Fruit fly (Drosophila melanogaster) whole organism, embryonic: ENCODE measurements around the gene Ubc6.

Source experiments
- CG14710 ChIP-seq: fragments of 200-800 bp; sonication (Bioruptor generic); optimal IDR thresholded peaks from 3 replicates; lab custom pipeline; 2019; ENCODE audit warnings: missing biosample characterization, mild to moderate bottlenecking, missing genetic modification characterization, moderate library complexity
- CG15696 ChIP-seq: fragments of 200-800 bp; sonication (Bioruptor generic); optimal IDR thresholded peaks from 2 replicates; lab custom pipeline; 2019; ENCODE audit warnings: missing biosample characterization, mild to moderate bottlenecking, missing genetic modification characterization, moderate library complexity
- CG1603 ChIP-seq: fragments of 200-800 bp; sonication (Bioruptor generic); optimal IDR thresholded peaks from 2 replicates; lab custom pipeline; 2019; ENCODE audit warnings: missing biosample characterization, mild to moderate bottlenecking, missing genetic modification characterization, moderate library complexity
- CG17328 ChIP-seq: fragments of 200-800 bp; sonication (Bioruptor generic); IDR thresholded peaks from 2 replicates; pipeline ENCODE4 v1.3.6; 2022; ENCODE audit warnings: missing biosample characterization, missing genetic modification characterization
- CG2199 ChIP-seq: fragments of 200-800 bp; sonication (Bioruptor generic); IDR thresholded peaks from 3 replicates; pipeline ENCODE4 v1.3.6; 2022; ENCODE audit warnings: missing biosample characterization, missing genetic modification characterization
- CG32772 ChIP-seq: fragments of 200-800 bp; sonication (Bioruptor generic); IDR thresholded peaks from 2 replicates; pipeline ENCODE4 v1.3.6; 2022; ENCODE audit warnings: missing biosample characterization, missing genetic modification characterization
- CG34422 ChIP-seq: fragments of 200-800 bp; sonication (Bioruptor generic); IDR thresholded peaks from 3 replicates; pipeline ENCODE4 v1.3.6; 2022; ENCODE audit warnings: missing biosample characterization, missing genetic modification characterization
- CG4360 ChIP-seq: fragments of 200-800 bp; sonication (Bioruptor generic); IDR thresholded peaks from 2 replicates; pipeline ENCODE4 v1.3.6; 2022; ENCODE audit warnings: missing biosample characterization, missing genetic modification characterization
- CG43689 ChIP-seq: fragments of 200-800 bp; sonication (Bioruptor generic); IDR thresholded peaks from 2 replicates; pipeline ENCODE4 v1.3.6; 2022; ENCODE audit warnings: missing biosample characterization, missing genetic modification characterization
- CG4707 ChIP-seq: fragments of 200-800 bp; sonication (Bioruptor generic); optimal IDR thresholded peaks from 2 replicates; lab custom pipeline; 2018; ENCODE audit warnings: missing biosample characterization, mild to moderate bottlenecking, missing genetic modification characterization, moderate library complexity
- CG4730 ChIP-seq: fragments of 200-800 bp; sonication (Bioruptor generic); IDR thresholded peaks from 2 replicates; pipeline ENCODE4 v1.3.6; 2022; ENCODE audit warnings: missing biosample characterization, missing genetic modification characterization
- CG6765 ChIP-seq: fragments of 200-800 bp; sonication (Bioruptor generic); optimal IDR thresholded peaks from 3 replicates; lab custom pipeline; 2017; ENCODE audit warnings: missing biosample characterization, mild to moderate bottlenecking, missing genetic modification characterization
- CG7745 ChIP-seq: fragments of 200-800 bp; sonication (Bioruptor generic); optimal IDR thresholded peaks from 2 replicates; lab custom pipeline; 2018; ENCODE audit warnings: missing biosample characterization, mild to moderate bottlenecking, missing genetic modification characterization, moderate library complexity
- CG7786 ChIP-seq: fragments of 200-800 bp; sonication (Bioruptor generic); optimal IDR thresholded peaks from 2 replicates; lab custom pipeline; 2016; ENCODE audit warnings: missing biosample characterization, missing genetic modification characterization
- CG7928 ChIP-seq: fragments of 200-800 bp; sonication (Bioruptor generic); optimal IDR thresholded peaks from 2 replicates; lab custom pipeline; 2017; ENCODE audit warnings: missing biosample characterization, mild to moderate bottlenecking, missing genetic modification characterization
- CG7987 ChIP-seq: fragments of 200-800 bp; sonication (Bioruptor generic); optimal IDR thresholded peaks from 2 replicates; lab custom pipeline; 2018; ENCODE audit warnings: missing biosample characterization, mild to moderate bottlenecking, missing genetic modification characterization, moderate library complexity
- CG8089 ChIP-seq: fragments of 200-800 bp; sonication (Bioruptor generic); optimal IDR thresholded peaks from 3 replicates; lab custom pipeline; 2016; ENCODE audit warnings: missing biosample characterization, missing genetic modification characterization
- CG8281 ChIP-seq: fragments of 200-800 bp; sonication (Bioruptor generic); optimal IDR thresholded peaks from 2 replicates; lab custom pipeline; 2018; ENCODE audit warnings: missing biosample characterization, mild to moderate bottlenecking, missing genetic modification characterization, moderate library complexity
- D ChIP-seq, 2 experiments: fragments of 200-800 bp in 1 of 2; fragments of >200 bp in 1 of 2; sonication (Bioruptor generic) in 1 of 2; optimal IDR thresholded peaks; 2 replicates in 1 of 2; 3 replicates in 1 of 2; lab custom pipeline; 2017; ENCODE audit warnings: mild to moderate bottlenecking in 1 of 2, missing biosample characterization in 1 of 2, missing genetic modification characterization in 1 of 2, missing genetic modification reagents in 1 of 2
- Drgx ChIP-seq: fragments of 200-800 bp; sonication (Bioruptor generic); IDR thresholded peaks from 2 replicates; pipeline ENCODE4 v1.3.6; 2022; ENCODE audit warnings: missing biosample characterization, missing genetic modification characterization
- HLH3B ChIP-seq: fragments of 200-800 bp; sonication (Bioruptor generic); IDR thresholded peaks from 2 replicates; pipeline ENCODE4 v1.3.6; 2022; ENCODE audit warnings: missing biosample characterization, missing genetic modification characterization
- Hey ChIP-seq: fragments of 200-800 bp; sonication (Bioruptor generic); optimal IDR thresholded peaks from 3 replicates; lab custom pipeline; 2018; ENCODE audit warnings: missing biosample characterization, mild to moderate bottlenecking, missing genetic modification characterization
- Hr78 ChIP-seq, 2 experiments: fragments of 200-800 bp in 1 of 2; fragments of >200 bp in 1 of 2; sonication (Bioruptor generic) in 1 of 2; optimal IDR thresholded peaks; 2 replicates each; lab custom pipeline; 2017 to 2019; ENCODE audit warnings: missing biosample characterization in 2 of 2, missing genetic modification characterization in 2 of 2, mild to moderate bottlenecking in 1 of 2, moderate library complexity in 1 of 2
- Kr ChIP-seq: fragments of 200-800 bp; sonication (Bioruptor generic); optimal IDR thresholded peaks from 2 replicates; lab custom pipeline; 2017; ENCODE audit warnings: missing biosample characterization, mild to moderate bottlenecking, missing genetic modification characterization
- aop ChIP-seq: fragments of 200-800 bp; sonication (Bioruptor generic); IDR thresholded peaks from 2 replicates; pipeline ENCODE4 v1.3.6; 2022; ENCODE audit warnings: missing biosample characterization, missing genetic modification characterization
- ara ChIP-seq: fragments of 200-800 bp; sonication (Bioruptor generic); IDR thresholded peaks from 2 replicates; pipeline ENCODE4 v1.3.6; 2022; ENCODE audit warnings: missing biosample characterization, missing genetic modification characterization
- ash1 ChIP-seq: fragments of 200-800 bp; sonication (Bioruptor generic); optimal IDR thresholded peaks from 2 replicates; lab custom pipeline; 2018; ENCODE audit warnings: missing biosample characterization, mild to moderate bottlenecking, missing genetic modification characterization
- ci ChIP-seq: fragments of 200-800 bp; sonication (Bioruptor generic); IDR thresholded peaks from 3 replicates; pipeline ENCODE4 v1.3.6; 2022; ENCODE audit warnings: missing biosample characterization, missing genetic modification characterization
- crol ChIP-seq: fragments of 200-800 bp; sonication (Bioruptor generic); IDR thresholded peaks from 2 replicates; pipeline ENCODE4 v1.3.6; 2022; ENCODE audit warnings: missing biosample characterization, missing genetic modification characterization
- fd102C ChIP-seq: fragments of 200-800 bp; sonication (Bioruptor generic); optimal IDR thresholded peaks from 2 replicates; lab custom pipeline; 2018; ENCODE audit warnings: missing biosample characterization, mild to moderate bottlenecking, missing genetic modification characterization, moderate library complexity
- gcm ChIP-seq: fragments of 200-800 bp; sonication (Bioruptor generic); optimal IDR thresholded peaks from 2 replicates; lab custom pipeline; 2019; ENCODE audit warnings: missing biosample characterization, mild to moderate bottlenecking, missing genetic modification characterization, moderate library complexity
- gsb-n ChIP-seq: fragments of 200-800 bp; sonication (Bioruptor generic); optimal IDR thresholded peaks from 3 replicates; lab custom pipeline; 2018; ENCODE audit warnings: missing biosample characterization, mild to moderate bottlenecking, missing genetic modification characterization
- hkb ChIP-seq, 2 experiments: fragments of 200-800 bp in 1 of 2; fragments of >200 bp in 1 of 2; sonication (Bioruptor generic) in 1 of 2; IDR thresholded peaks in 1 of 2; optimal IDR thresholded peaks in 1 of 2; 2 replicates each; pipeline versions ENCODE4 v1.3.6 to Lab custom; 2017 to 2022; ENCODE audit warnings: missing biosample characterization in 1 of 2, missing genetic modification characterization in 1 of 2
- hth ChIP-seq: fragments of >200 bp; optimal IDR thresholded peaks from 2 replicates; lab custom pipeline; 2017; ENCODE audit warnings: inconsistent platforms
- ken ChIP-seq: fragments of 200-800 bp; sonication (Bioruptor generic); IDR thresholded peaks from 3 replicates; pipeline ENCODE4 v1.3.6; 2022; ENCODE audit warnings: missing biosample characterization, missing genetic modification characterization
- kni ChIP-seq: fragments of 200-800 bp; sonication (Bioruptor generic); optimal IDR thresholded peaks from 3 replicates; lab custom pipeline; 2017; ENCODE audit warnings: mild to moderate bottlenecking, missing biosample characterization, missing genetic modification reagents, missing genetic modification characterization
- nerfin-1 ChIP-seq: fragments of 200-800 bp; sonication (Bioruptor generic); optimal IDR thresholded peaks from 3 replicates; lab custom pipeline; 2019; ENCODE audit warnings: missing biosample characterization, mild to moderate bottlenecking, missing genetic modification characterization, moderate library complexity
- pros ChIP-seq: fragments of 200-800 bp; sonication (Bioruptor generic); optimal IDR thresholded peaks from 3 replicates; lab custom pipeline; 2019; ENCODE audit warnings: missing biosample characterization, mild to moderate bottlenecking, missing genetic modification characterization, moderate library complexity
- run ChIP-seq: fragments of 200-800 bp; sonication (Bioruptor generic); optimal IDR thresholded peaks from 3 replicates; lab custom pipeline; 2018; ENCODE audit warnings: missing biosample characterization, mild to moderate bottlenecking, missing genetic modification characterization
- salm ChIP-seq: fragments of 200-800 bp; sonication (Bioruptor generic); optimal IDR thresholded peaks from 2 replicates; lab custom pipeline; 2018; ENCODE audit warnings: missing biosample characterization, mild to moderate bottlenecking, missing genetic modification characterization
- sim ChIP-seq: fragments of 200-800 bp; sonication (Bioruptor generic); IDR thresholded peaks from 2 replicates; pipeline ENCODE4 v1.3.6; 2022; ENCODE audit warnings: missing biosample characterization, missing genetic modification characterization
- stc ChIP-seq: fragments of 200-800 bp; sonication (Bioruptor generic); IDR thresholded peaks from 2 replicates; pipeline ENCODE4 v1.3.6; 2022; ENCODE audit warnings: missing biosample characterization, missing genetic modification characterization
- tap ChIP-seq: fragments of 200-800 bp; optimal IDR thresholded peaks from 3 replicates; lab custom pipeline; 2019; ENCODE audit warnings: missing biosample characterization, mild to moderate bottlenecking, missing genetic modification characterization, moderate library complexity
- tll ChIP-seq, 2 experiments: fragments of 200-800 bp in 1 of 2; fragments of >200 bp in 1 of 2; sonication (Bioruptor generic) in 1 of 2; optimal IDR thresholded peaks; 2 replicates each; lab custom pipeline; 2017 to 2019; ENCODE audit warnings: missing biosample characterization in 2 of 2, missing genetic modification characterization in 2 of 2, mild to moderate bottlenecking in 1 of 2, moderate library complexity in 1 of 2
- ttk ChIP-seq: fragments of 200-800 bp; sonication (Bioruptor generic); IDR thresholded peaks from 2 replicates; pipeline ENCODE4 v2.1.2; 2022; ENCODE audit warnings: missing biosample characterization, missing genetic modification characterization
- twi ChIP-seq: fragments of 200-800 bp; optimal IDR thresholded peaks from 2 replicates; lab custom pipeline; 2019; ENCODE audit warnings: missing biosample characterization, mild to moderate bottlenecking, missing genetic modification characterization, moderate library complexity
- wek ChIP-seq: fragments of 200-800 bp; sonication (Bioruptor generic); optimal IDR thresholded peaks from 3 replicates; lab custom pipeline; 2018; ENCODE audit warnings: missing biosample characterization, mild to moderate bottlenecking, missing genetic modification characterization, moderate library complexity
- z ChIP-seq: fragments of 200-800 bp; sonication (Bioruptor generic); IDR thresholded peaks from 3 replicates; pipeline ENCODE4 v1.3.6; 2022; ENCODE audit warnings: missing biosample characterization, missing genetic modification characterization

The Ubc6 gene

dm6 chr3R:4996529-4996975, 44.1 kb upstream of the Ubc6 start (continued):
- TF ChIP-seq gsb-n (tag; lab: Kevin White, UChicago) (peak; percentile 81), pros (GFP tag; lab: Kevin White, UChicago) (peak; percentile 91), CG8089 (no peak), fd102C (no peak), CG4707 (peak; percentile 6), Drgx (0 out of 2 replicates have a peak, but pooled peaks have one; percentile 21), CG14710 (tag; lab: Kevin White, UChicago) (no peak), D (optimal IDR thresholded peaks at IDR 0.05; lab: Kevin White, UChicago) (no peak), D (GFP tag; optimal IDR thresholded peaks at IDR 0.05; lab: Kevin White, UChicago) (peak; percentile 29), CG15696 (peak; percentile 41), ken (GFP tag; lab: Robert Waterston, UW) (0 out of 3 replicates have a peak, but pooled peaks have one; percentile 58), Hr78 (GFP tag; optimal IDR thresholded peaks at IDR 0.05; lab: Kevin White, UChicago) (peak in 1 of 2 experiments; percentile 88), ci (GFP tag; lab: Robert Waterston, UW) (peak; percentile 65), gcm (GFP tag; lab: Kevin White, UChicago) (peak; percentile 81), stc (GFP tag; lab: Robert Waterston, UW) (0 out of 2 replicates have a peak, but pooled peaks have one; percentile 13), CG4730 (GFP tag; lab: Robert Waterston, UW) (no peak), CG7987 (GFP tag; lab: Kevin White, UChicago) (peak; percentile 30), run (tag; lab: Kevin White, UChicago) (peak; percentile 4), CG1603 (tag; lab: Kevin White, UChicago) (peak; percentile 13), Hey (tag; lab: Kevin White, UChicago) (peak; percentile 72), CG7786 (GFP tag; lab: Kevin White, UChicago) (no peak), HLH3B (GFP tag; lab: Robert Waterston, UW) (0 out of 2 replicates have a peak, but pooled peaks have one; percentile 8), crol (peak; percentile 97), hkb (optimal IDR thresholded peaks at IDR 0.05; lab: Kevin White, UChicago) (no peak), hkb (GFP tag; IDR thresholded peaks at IDR 0.05; lab: Robert Waterston, UW) (0 out of 2 replicates have a peak, but pooled peaks have one; percentile 12), Kr (GFP tag; lab: Kevin White, UChicago) (peak; percentile 94), CG7928 (GFP tag; lab: Kevin White, UChicago) (no peak), tap (tag; lab: Kevin White, UChicago) (peak; percentile 7), CG32772 (GFP tag; lab: Robert Waterston, UW) (no peak), CG8281 (tag; lab: Kevin White, UChicago) (no peak), kni (peak; percentile 93), z (GFP tag; lab: Robert Waterston, UW) (0 out of 3 replicates have a peak, but pooled peaks have one; percentile 37), CG4360 (GFP tag; lab: Robert Waterston, UW) (peak; percentile 96), CG6765 (no peak), nerfin-1 (peak; percentile 55), tll (GFP tag; optimal IDR thresholded peaks at IDR 0.05; lab: Kevin White, UChicago) (peak in 1 of 2 experiments; percentile 85), ara (GFP tag; lab: Robert Waterston, UW) (peak; percentile 53; the same call in 1 of the 2 replicates), sim (GFP tag; lab: Robert Waterston, UW) (0 out of 2 replicates have a peak, but pooled peaks have one; percentile 47), CG17328 (GFP tag; lab: Robert Waterston, UW) (peak; percentile 72), CG2199 (peak; percentile 94), hth (no peak), CG7745 (tag; lab: Kevin White, UChicago) (peak; percentile 44), wek (GFP tag; lab: Kevin White, UChicago) (peak; percentile 45), twi (tag; lab: Kevin White, UChicago) (peak; percentile 86), salm (tag; lab: Kevin White, UChicago) (peak; percentile 5), ttk (GFP tag; lab: Robert Waterston, UW) (peak; percentile 15; the same call in 1 of the 2 replicates), CG34422 (GFP tag; lab: Robert Waterston, UW) (0 out of 3 replicates have a peak, but pooled peaks have one; percentile 31), aop (GFP tag; lab: Robert Waterston, UW) (0 out of 2 replicates have a peak, but pooled peaks have one; percentile 47), CG43689 (GFP tag; lab: Robert Waterston, UW) (0 out of 2 replicates have a peak, but pooled peaks have one; percentile 25), ash1 (GFP tag; lab: Kevin White, UChicago) (peak; percentile 32)
